Fruit fly (Drosophila melanogaster): Measurements from ENCODE around the gene CG15059.

DNA sequence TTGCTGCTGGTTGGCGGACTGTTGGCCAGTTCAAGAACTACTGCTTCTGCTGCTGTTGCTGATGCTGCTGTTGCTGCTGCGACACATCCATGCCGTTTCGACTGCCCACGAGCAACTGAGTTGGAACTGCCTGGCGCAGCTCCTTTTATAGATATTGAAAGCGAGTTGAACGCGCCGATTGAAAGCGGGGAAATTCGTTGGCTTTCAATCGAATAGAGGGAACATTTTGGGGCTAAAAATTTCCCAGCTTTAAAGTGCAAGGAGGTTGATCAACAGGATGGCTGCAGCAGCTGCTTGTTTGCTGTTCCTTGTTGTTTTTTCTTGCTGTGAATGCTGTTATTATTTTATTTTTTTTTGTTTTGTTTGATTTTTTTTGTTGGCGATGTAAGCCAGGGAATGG is 33.3 kb downstream of the CG15059 start, which contains the start of gene CG33639:
- no peak for TF ChIP-seq usp (GFP tag; optimal IDR thresholded peaks at IDR 0.05)
- TF ChIP-seq EcR (GFP tag; optimal IDR thresholded peaks at IDR 0.05) = no peak
- no peak for TF ChIP-seq Dll (optimal IDR thresholded peaks at IDR 0.05)
- no peak for TF ChIP-seq psq (optimal IDR thresholded peaks at IDR 0.05)
- TF ChIP-seq CG8478 (optimal IDR thresholded peaks at IDR 0.05) = no peak
- no peak for TF ChIP-seq pan (optimal IDR thresholded peaks at IDR 0.05)
